Fruit fly (Drosophila melanogaster) whole organism, embryonic: Measurements from ENCODE around the gene Pcmt.

ENCODE experiments used
- Aef1 ChIP-seq: fragments of 200-800 bp; sonication (Bioruptor generic); IDR thresholded peaks from 3 replicates; pipeline ENCODE4 v1.3.6; 2022; ENCODE audit warnings: missing biosample characterization, missing genetic modification characterization
- CG10366 ChIP-seq: fragments of 200-800 bp; sonication (Bioruptor generic); IDR thresholded peaks from 2 replicates; pipeline ENCODE4 v1.3.6; 2022; ENCODE audit warnings: missing biosample characterization, missing genetic modification characterization
- CG11696 ChIP-seq: fragments of 200-800 bp; sonication (Bioruptor generic); IDR thresholded peaks from 2 replicates; pipeline ENCODE4 v1.3.6; 2022; ENCODE audit warnings: missing biosample characterization, missing genetic modification characterization
- CG14441 ChIP-seq: fragments of 200-800 bp; sonication (Bioruptor generic); IDR thresholded peaks from 2 replicates; pipeline ENCODE4 v1.3.6; 2022; ENCODE audit warnings: missing biosample characterization, missing genetic modification characterization
- CG15601 ChIP-seq: fragments of 200-800 bp; sonication (Bioruptor generic); optimal IDR thresholded peaks from 3 replicates; lab custom pipeline; 2019; ENCODE audit warnings: missing biosample characterization, mild to moderate bottlenecking, missing genetic modification characterization, moderate library complexity
- CG17359 ChIP-seq: fragments of 200-800 bp; sonication (Bioruptor generic); optimal IDR thresholded peaks from 3 replicates; lab custom pipeline; 2018; ENCODE audit warnings: missing biosample characterization, mild to moderate bottlenecking, missing genetic modification characterization, moderate library complexity
- CG1792 ChIP-seq: fragments of 200-800 bp; sonication (Bioruptor generic); optimal IDR thresholded peaks from 2 replicates; lab custom pipeline; 2016; ENCODE audit warnings: missing biosample characterization, missing genetic modification characterization
- CG18262 ChIP-seq: fragments of 200-800 bp; optimal IDR thresholded peaks from 3 replicates; lab custom pipeline; 2019; ENCODE audit warnings: missing biosample characterization, mild to moderate bottlenecking, missing genetic modification characterization, moderate library complexity
- CG30403 ChIP-seq: fragments of 200-800 bp; sonication (Bioruptor generic); optimal IDR thresholded peaks from 3 replicates; lab custom pipeline; 2016; ENCODE audit warnings: missing biosample characterization, missing genetic modification characterization
- CG3065 ChIP-seq: fragments of 200-800 bp; sonication (Bioruptor generic); optimal IDR thresholded peaks from 2 replicates; lab custom pipeline; 2016; ENCODE audit warnings: missing biosample characterization, missing genetic modification characterization
- CG3726 ChIP-seq: fragments of 200-800 bp; sonication (Bioruptor generic); IDR thresholded peaks from 3 replicates; pipeline ENCODE4, ENCODE4 v1.3.6; 2022; ENCODE audit warnings: missing biosample characterization, missing genetic modification characterization
- CG6689 ChIP-seq: fragments of 200-800 bp; sonication (Bioruptor generic); IDR thresholded peaks from 2 replicates; pipeline ENCODE4 v1.3.6; 2022; ENCODE audit warnings: missing biosample characterization, missing genetic modification characterization
- CG6791 ChIP-seq: fragments of 200-800 bp; sonication (Bioruptor generic); IDR thresholded peaks from 3 replicates; pipeline ENCODE4 v1.3.6; 2022; ENCODE audit warnings: missing biosample characterization, missing genetic modification characterization; ENCODE audit not compliant: partially characterized antibody
- CG7271 ChIP-seq: fragments of 200-800 bp; sonication (Bioruptor generic); optimal IDR thresholded peaks from 2 replicates; lab custom pipeline; 2018; ENCODE audit warnings: missing biosample characterization, mild to moderate bottlenecking, missing genetic modification characterization, moderate library complexity
- CG9437 ChIP-seq: fragments of 200-800 bp; sonication (Bioruptor generic); optimal IDR thresholded peaks from 2 replicates; lab custom pipeline; 2018; ENCODE audit warnings: missing biosample characterization, mild to moderate bottlenecking, missing genetic modification characterization
- CTCF ChIP-seq: fragments of 200-800 bp; sonication (Bioruptor generic); optimal IDR thresholded peaks from 2 replicates; lab custom pipeline; 2017; ENCODE audit warnings: missing biosample characterization, mild to moderate bottlenecking, missing genetic modification characterization, moderate library complexity
- Doc2 ChIP-seq: fragments of 200-800 bp; sonication (Bioruptor generic); IDR thresholded peaks from 2 replicates; pipeline ENCODE4 v1.3.6; 2022; ENCODE audit warnings: missing biosample characterization, missing genetic modification characterization
- GATAe ChIP-seq: fragments of 200-800 bp; sonication (Bioruptor generic); conservative IDR thresholded peaks from 2 replicates; pipeline ENCODE4 v1.3.6; 2022; ENCODE audit warnings: missing biosample characterization, missing genetic modification characterization
- Gsc ChIP-seq: fragments of 200-800 bp; sonication (Bioruptor generic); IDR thresholded peaks from 2 replicates; pipeline ENCODE4 v1.3.6; 2022; ENCODE audit warnings: missing biosample characterization, missing genetic modification characterization
- Hey ChIP-seq: fragments of 200-800 bp; sonication (Bioruptor generic); optimal IDR thresholded peaks from 3 replicates; lab custom pipeline; 2018; ENCODE audit warnings: missing biosample characterization, mild to moderate bottlenecking, missing genetic modification characterization
- Hmr ChIP-seq: fragments of 200-800 bp; sonication (Bioruptor generic); optimal IDR thresholded peaks from 3 replicates; lab custom pipeline; 2017; ENCODE audit warnings: mild to moderate bottlenecking, missing biosample characterization, missing genetic modification reagents, missing genetic modification characterization
- NK7.1 ChIP-seq: fragments of 200-800 bp; sonication (Bioruptor generic); optimal IDR thresholded peaks from 3 replicates; lab custom pipeline; 2016; ENCODE audit warnings: missing biosample characterization, missing genetic modification characterization
- Neu2 ChIP-seq: fragments of 200-800 bp; sonication (Bioruptor generic); optimal IDR thresholded peaks from 3 replicates; lab custom pipeline; 2016; ENCODE audit warnings: missing biosample characterization, missing genetic modification characterization, borderline replicate concordance
- Rx ChIP-seq: fragments of 200-800 bp; sonication (Bioruptor generic); IDR thresholded peaks from 2 replicates; pipeline ENCODE4 v1.3.6; 2022; ENCODE audit warnings: missing biosample characterization, missing genetic modification characterization
- Sin3A ChIP-seq: fragments of >200 bp; optimal IDR thresholded peaks from 2 replicates; lab custom pipeline; 2018
- Usf ChIP-seq: fragments of 200-800 bp; sonication (Bioruptor generic); optimal IDR thresholded peaks from 2 replicates; lab custom pipeline; 2017; ENCODE audit warnings: missing genotype, missing biosample characterization, missing genetic modification characterization
- ab ChIP-seq: fragments of 200-800 bp; sonication (Bioruptor generic); optimal IDR thresholded peaks from 2 replicates; lab custom pipeline; 2016; ENCODE audit warnings: missing biosample characterization, missing genetic modification characterization
- al ChIP-seq: fragments of 200-800 bp; sonication (Bioruptor generic); IDR thresholded peaks from 2 replicates; pipeline ENCODE4 v1.3.6; 2022; ENCODE audit warnings: missing biosample characterization, missing genetic modification characterization
- az2 ChIP-seq: fragments of 200-800 bp; sonication (Bioruptor generic); optimal IDR thresholded peaks from 3 replicates; lab custom pipeline; 2016; ENCODE audit warnings: missing biosample characterization, missing genetic modification characterization
- cg ChIP-seq: fragments of 200-800 bp; sonication (Bioruptor generic); optimal IDR thresholded peaks from 3 replicates; lab custom pipeline; 2019; ENCODE audit warnings: missing biosample characterization, mild to moderate bottlenecking, missing genetic modification characterization, moderate library complexity
- crol ChIP-seq: fragments of 200-800 bp; sonication (Bioruptor generic); IDR thresholded peaks from 2 replicates; pipeline ENCODE4 v1.3.6; 2022; ENCODE audit warnings: missing biosample characterization, missing genetic modification characterization
- cwo ChIP-seq: fragments of 200-800 bp; sonication (Bioruptor generic); optimal IDR thresholded peaks from 3 replicates; lab custom pipeline; 2017; ENCODE audit warnings: missing biosample characterization, missing genetic modification characterization, mild to moderate bottlenecking, moderate library complexity, missing genetic modification reagents
- danr ChIP-seq: fragments of 200-800 bp; sonication (Bioruptor generic); IDR thresholded peaks from 2 replicates; pipeline ENCODE4 v1.3.6; 2022; ENCODE audit warnings: missing biosample characterization, missing genetic modification characterization
- disco-r ChIP-seq: fragments of 200-800 bp; sonication (Bioruptor generic); optimal IDR thresholded peaks from 2 replicates; lab custom pipeline; 2016; ENCODE audit warnings: missing biosample characterization, missing genetic modification characterization
- dmrt99B ChIP-seq: fragments of 200-800 bp; sonication (Bioruptor generic); optimal IDR thresholded peaks from 2 replicates; lab custom pipeline; 2018; ENCODE audit warnings: missing biosample characterization, mild to moderate bottlenecking, missing genetic modification characterization, moderate library complexity
- esg ChIP-seq: fragments of 200-800 bp; sonication (Bioruptor generic); conservative IDR thresholded peaks from 2 replicates; pipeline ENCODE4 v1.3.6; 2022; ENCODE audit warnings: missing biosample characterization, missing genetic modification characterization
- eve ChIP-seq, 2 experiments: fragments of >200 bp; optimal IDR thresholded peaks; 2 replicates each; lab custom pipeline; 2017; ENCODE audit warnings: missing biosample characterization in 2 of 2, missing genetic modification characterization in 2 of 2
- gcm2 ChIP-seq: fragments of 200-800 bp; sonication (Bioruptor generic); optimal IDR thresholded peaks from 2 replicates; lab custom pipeline; 2016; ENCODE audit warnings: missing biosample characterization, missing genetic modification characterization
- grau ChIP-seq: fragments of 200-800 bp; optimal IDR thresholded peaks from 3 replicates; lab custom pipeline; 2019; ENCODE audit warnings: missing biosample characterization, mild to moderate bottlenecking, missing genetic modification characterization, moderate library complexity
- lola ChIP-seq, 3 experiments: fragments of >200 bp in 2 of 3; fragments of 200-800 bp in 1 of 3; sonication (Bioruptor generic) in 1 of 3; optimal IDR thresholded peaks; 2 replicates each; lab custom pipeline; 2017 to 2019; ENCODE audit warnings: missing biosample characterization in 3 of 3, missing genetic modification characterization in 3 of 3, mild to moderate bottlenecking in 1 of 3, moderate library complexity in 1 of 3
- lov ChIP-seq, 2 experiments: fragments of 200-800 bp in 1 of 2; fragments of >200 bp in 1 of 2; sonication (Bioruptor generic) in 1 of 2; IDR thresholded peaks in 1 of 2; optimal IDR thresholded peaks in 1 of 2; 2 replicates in 1 of 2; 3 replicates in 1 of 2; pipeline versions ENCODE4 v1.3.6 to Lab custom; 2017 to 2022; ENCODE audit warnings: missing biosample characterization in 1 of 2, missing genetic modification characterization in 1 of 2
- pan ChIP-seq, 4 experiments: fragments of >200 bp in 3 of 4; fragments of 200-800 bp in 1 of 4; sonication (Bioruptor generic) in 1 of 4; optimal IDR thresholded peaks in 3 of 4; IDR thresholded peaks in 1 of 4; 2 replicates each; pipeline versions ENCODE4 v1.3.6 to Lab custom; 2017 to 2022; ENCODE audit warnings: missing biosample characterization in 2 of 4, missing genetic modification characterization in 2 of 4, mixed read lengths in 1 of 4
- phol ChIP-seq: fragments of 200-800 bp; sonication (Bioruptor generic); optimal IDR thresholded peaks from 3 replicates; lab custom pipeline; 2018; ENCODE audit warnings: missing biosample characterization, mild to moderate bottlenecking, missing genetic modification characterization, moderate library complexity
- pita ChIP-seq: fragments of 200-800 bp; sonication (Bioruptor generic); optimal IDR thresholded peaks from 2 replicates; lab custom pipeline; 2017; ENCODE audit warnings: missing biosample characterization, mild to moderate bottlenecking, missing genetic modification characterization
- pum ChIP-seq: fragments of 200-800 bp; sonication (Bioruptor generic); optimal IDR thresholded peaks from 2 replicates; lab custom pipeline; 2016; ENCODE audit warnings: missing biosample characterization, missing genetic modification characterization
- ranshi ChIP-seq: fragments of 200-800 bp; sonication (Bioruptor generic); IDR thresholded peaks from 2 replicates; pipeline ENCODE4 v1.3.6; 2022; ENCODE audit warnings: missing biosample characterization, missing genetic modification characterization
- repo ChIP-seq: fragments of 200-800 bp; sonication (Bioruptor generic); optimal IDR thresholded peaks from 2 replicates; lab custom pipeline; 2016; ENCODE audit warnings: missing biosample characterization, missing genetic modification characterization
- ro ChIP-seq: fragments of 200-800 bp; sonication (Bioruptor generic); IDR thresholded peaks from 2 replicates; pipeline ENCODE4 v1.3.6; 2022; ENCODE audit warnings: missing biosample characterization, missing genetic modification characterization
- scrt ChIP-seq: fragments of 200-800 bp; sonication (Bioruptor generic); optimal IDR thresholded peaks from 2 replicates; lab custom pipeline; 2018; ENCODE audit warnings: missing biosample characterization, mild to moderate bottlenecking, missing genetic modification characterization, moderate library complexity
- tap ChIP-seq: fragments of 200-800 bp; optimal IDR thresholded peaks from 3 replicates; lab custom pipeline; 2019; ENCODE audit warnings: missing biosample characterization, mild to moderate bottlenecking, missing genetic modification characterization, moderate library complexity
- wdn ChIP-seq: fragments of 200-800 bp; sonication (Bioruptor generic); IDR thresholded peaks from 2 replicates; pipeline ENCODE4 v1.3.6; 2022; ENCODE audit warnings: missing biosample characterization, missing genetic modification characterization
- zen ChIP-seq: fragments of 200-800 bp; sonication (Bioruptor generic); optimal IDR thresholded peaks from 3 replicates; lab custom pipeline; 2018; ENCODE audit warnings: missing biosample characterization, mild to moderate bottlenecking, missing genetic modification characterization, moderate library complexity

Pcmt gene

dm6 chr3R:5601044-5601523 is 47.0 kb upstream of the Pcmt start, which contains the start of the genes kra and SecS (continued):
- peak; percentile 81 for TF ChIP-seq Hmr (GFP tag; lab: Kevin White, UChicago)
- no peak for TF ChIP-seq cwo (GFP tag; lab: Kevin White, UChicago)
- TF ChIP-seq pum = peak; percentile 52
- no peak for TF ChIP-seq CG3726 (GFP tag; lab: Robert Waterston, UW)
- no peak for TF ChIP-seq CG10366 (GFP tag; lab: Robert Waterston, UW)
- no peak for TF ChIP-seq CG3065 (GFP tag; lab: Kevin White, UChicago)
- TF ChIP-seq dmrt99B (tag; lab: Kevin White, UChicago) = no peak
- no peak for TF ChIP-seq gcm2 (GFP tag; lab: Kevin White, UChicago)
- TF ChIP-seq CG9437 = peak; percentile 4
- TF ChIP-seq pan (optimal IDR thresholded peaks at IDR 0.05; lab: Kevin White, UChicago) = no peak
- no peak for TF ChIP-seq pan (GFP tag; optimal IDR thresholded peaks at IDR 0.05 in 1 of 2, IDR thresholded peaks at IDR 0.05 in 1 of 2)
- no peak for TF ChIP-seq esg (GFP tag; lab: Robert Waterston, UW)
- peak; percentile 82 for TF ChIP-seq phol (tag; lab: Kevin White, UChicago)
- TF ChIP-seq CG15601 = peak; percentile 50
- peak; percentile 38 for TF ChIP-seq CG1792 (GFP tag; lab: Kevin White, UChicago)
- no peak for TF ChIP-seq danr (GFP tag; lab: Robert Waterston, UW)
- TF ChIP-seq ranshi = no peak
- peak; percentile 46 for TF ChIP-seq scrt (GFP tag; lab: Kevin White, UChicago)
- TF ChIP-seq tap (tag; lab: Kevin White, UChicago) = no peak
- no peak for TF ChIP-seq disco-r (GFP tag; lab: Kevin White, UChicago)
- TF ChIP-seq Doc2 (GFP tag; lab: Robert Waterston, UW) = no peak
- no peak for TF ChIP-seq CG6689
- TF ChIP-seq crol (GFP tag; lab: Robert Waterston, UW) = no peak
- TF ChIP-seq NK7.1 (GFP tag; lab: Kevin White, UChicago) = no peak
- TF ChIP-seq pita (GFP tag; lab: Kevin White, UChicago) = no peak
- TF ChIP-seq CG11696 (GFP tag; lab: Robert Waterston, UW) = no peak
- TF ChIP-seq CTCF (GFP tag; lab: Kevin White, UChicago) = peak; percentile 60
- no peak for TF ChIP-seq Usf
- TF ChIP-seq CG30403 (GFP tag; lab: Kevin White, UChicago) = peak; percentile 80
- TF ChIP-seq ab = no peak
- TF ChIP-seq al (GFP tag; lab: Robert Waterston, UW) = no peak
- peak; percentile 66 for TF ChIP-seq az2
- TF ChIP-seq Neu2 = no peak
- TF ChIP-seq cg = no peak
- TF ChIP-seq CG18262 = peak; percentile 27
- TF ChIP-seq wdn = no peak
- no peak for TF ChIP-seq repo (GFP tag; lab: Kevin White, UChicago)
- no peak for TF ChIP-seq CG6791 (GFP tag; lab: Robert Waterston, UW)
- no peak for TF ChIP-seq Rx
- no peak for TF ChIP-seq Aef1 (GFP tag; lab: Robert Waterston, UW)
- no peak for TF ChIP-seq ro (GFP tag; lab: Robert Waterston, UW)
- TF ChIP-seq grau (tag; lab: Kevin White, UChicago) = peak; percentile 54
- peak; percentile 10 for TF ChIP-seq CG7271 (tag; lab: Kevin White, UChicago)
- peak in 1 of 3 experiments; percentile 57 for TF ChIP-seq lola (GFP tag; optimal IDR thresholded peaks at IDR 0.05; lab: Kevin White, UChicago)
- no peak for TF ChIP-seq GATAe (GFP tag; lab: Robert Waterston, UW)
- no peak for TF ChIP-seq eve (GFP tag; optimal IDR thresholded peaks at IDR 0.05; lab: Kevin White, UChicago)
- no peak for TF ChIP-seq lov (optimal IDR thresholded peaks at IDR 0.05; lab: Kevin White, UChicago)
- TF ChIP-seq lov (GFP tag; IDR thresholded peaks at IDR 0.05; lab: Robert Waterston, UW) = no peak
- no peak for TF ChIP-seq CG14441 (GFP tag; lab: Robert Waterston, UW)
- peak; percentile 84 for TF ChIP-seq Sin3A
- TF ChIP-seq Hey (tag; lab: Kevin White, UChicago) = no peak
- TF ChIP-seq zen (tag; lab: Kevin White, UChicago) = peak; percentile 12
- TF ChIP-seq CG17359 (tag; lab: Kevin White, UChicago) = peak; percentile 34
- TF ChIP-seq Gsc (GFP tag; lab: Robert Waterston, UW) = no peak
